Fruit fly (Drosophila melanogaster) whole organism, embryonic: ENCODE data around the gene Galphai.

ENCODE experiments used
- Atf3 ChIP-seq: fragments of 200-800 bp; sonication (Bioruptor generic); optimal IDR thresholded peaks from 3 replicates; lab custom pipeline; 2016; ENCODE audit warnings: missing biosample characterization, missing genetic modification characterization
- Awh ChIP-seq: fragments of 200-800 bp; sonication (Bioruptor generic); IDR thresholded peaks from 2 replicates; pipeline ENCODE4, ENCODE4 v1.3.6; 2022; ENCODE audit warnings: missing biosample characterization, missing genetic modification characterization
- B-H1 ChIP-seq: fragments of 200-800 bp; sonication (Bioruptor generic); IDR thresholded peaks from 3 replicates; pipeline ENCODE4 v1.3.6; 2022; ENCODE audit warnings: missing biosample characterization, missing genetic modification characterization
- B-H2 ChIP-seq: fragments of 200-800 bp; sonication (Bioruptor generic); optimal IDR thresholded peaks from 2 replicates; lab custom pipeline; 2018; ENCODE audit warnings: missing biosample characterization, mild to moderate bottlenecking, missing genetic modification characterization
- CG10147 ChIP-seq: fragments of 200-800 bp; sonication (Bioruptor generic); optimal IDR thresholded peaks from 2 replicates; lab custom pipeline; 2019; ENCODE audit warnings: missing biosample characterization, mild to moderate bottlenecking, missing genetic modification characterization, moderate library complexity
- CG10979 ChIP-seq: fragments of 200-800 bp; sonication (Bioruptor generic); optimal IDR thresholded peaks from 2 replicates; lab custom pipeline; 2018; ENCODE audit warnings: missing biosample characterization, mild to moderate bottlenecking, missing genetic modification characterization, moderate library complexity
- CG11085 ChIP-seq: fragments of 200-800 bp; sonication (Bioruptor generic); IDR thresholded peaks from 2 replicates; pipeline ENCODE4 v1.3.6; 2022; ENCODE audit warnings: missing biosample characterization, missing genetic modification characterization
- CG11456 ChIP-seq: fragments of 200-800 bp; sonication (Bioruptor generic); IDR thresholded peaks from 3 replicates; pipeline ENCODE4 v1.3.6; 2022; ENCODE audit warnings: missing biosample characterization, missing genetic modification characterization
- CG12071 ChIP-seq: fragments of 200-800 bp; sonication (Bioruptor generic); optimal IDR thresholded peaks from 3 replicates; lab custom pipeline; 2018; ENCODE audit warnings: missing biosample characterization, mild to moderate bottlenecking, missing genetic modification characterization
- CG13123 ChIP-seq: fragments of 200-800 bp; sonication (Bioruptor generic); optimal IDR thresholded peaks from 2 replicates; lab custom pipeline; 2016; ENCODE audit warnings: missing biosample characterization, missing genetic modification characterization
- CG14014 ChIP-seq: fragments of 200-800 bp; sonication (Bioruptor generic); IDR thresholded peaks from 2 replicates; pipeline ENCODE4 v1.3.6; 2022; ENCODE audit warnings: missing biosample characterization, missing genetic modification characterization
- CG18262 ChIP-seq: fragments of 200-800 bp; optimal IDR thresholded peaks from 3 replicates; lab custom pipeline; 2019; ENCODE audit warnings: missing biosample characterization, mild to moderate bottlenecking, missing genetic modification characterization, moderate library complexity
- CG2116 ChIP-seq: fragments of 200-800 bp; sonication (Bioruptor generic); optimal IDR thresholded peaks from 3 replicates; lab custom pipeline; 2018; ENCODE audit warnings: missing biosample characterization, mild to moderate bottlenecking, missing genetic modification characterization
- CG30431 ChIP-seq: fragments of 200-800 bp; sonication (Bioruptor generic); optimal IDR thresholded peaks from 2 replicates; lab custom pipeline; 2017; ENCODE audit warnings: missing biosample characterization, missing genetic modification characterization
- CG32532 ChIP-seq: fragments of 200-800 bp; sonication (Bioruptor generic); IDR thresholded peaks from 2 replicates; pipeline ENCODE4 v1.3.6; 2022; ENCODE audit warnings: missing biosample characterization, missing genetic modification characterization
- CG5953 ChIP-seq: fragments of 200-800 bp; sonication (Bioruptor generic); IDR thresholded peaks from 2 replicates; pipeline ENCODE4 v1.3.6; 2022; ENCODE audit warnings: missing biosample characterization, missing genetic modification characterization
- CG6175 ChIP-seq: fragments of 200-800 bp; sonication (Bioruptor generic); IDR thresholded peaks from 3 replicates; pipeline ENCODE4 v1.3.6; 2022; ENCODE audit warnings: missing biosample characterization, missing genetic modification characterization
- CG6272 ChIP-seq: fragments of 200-800 bp; sonication (Bioruptor generic); IDR thresholded peaks from 2 replicates; pipeline ENCODE4 v1.3.6; 2022; ENCODE audit warnings: missing biosample characterization, missing genetic modification characterization
- CG7372 ChIP-seq: fragments of 200-800 bp; sonication (Bioruptor generic); IDR thresholded peaks from 2 replicates; pipeline ENCODE4 v1.3.6; 2022; ENCODE audit warnings: missing biosample characterization, missing genetic modification characterization
- CG7556 ChIP-seq: fragments of 200-800 bp; sonication (Bioruptor generic); optimal IDR thresholded peaks from 2 replicates; lab custom pipeline; 2017; ENCODE audit warnings: missing biosample characterization, mild to moderate bottlenecking, missing genetic modification characterization
- CG7839 ChIP-seq: fragments of 200-800 bp; sonication (Bioruptor generic); optimal IDR thresholded peaks from 3 replicates; lab custom pipeline; 2018; ENCODE audit warnings: missing biosample characterization, mild to moderate bottlenecking, missing genetic modification characterization, moderate library complexity
- CG9215 ChIP-seq: fragments of 200-800 bp; sonication (Bioruptor generic); IDR thresholded peaks from 2 replicates; pipeline ENCODE4 v1.3.6; 2022; ENCODE audit warnings: missing biosample characterization, missing genetic modification characterization
- CG9727 ChIP-seq: fragments of 200-800 bp; sonication (Bioruptor generic); optimal IDR thresholded peaks from 3 replicates; lab custom pipeline; 2017; ENCODE audit warnings: missing biosample characterization, mild to moderate bottlenecking, missing genetic modification characterization
- Doc3 ChIP-seq: fragments of 200-800 bp; sonication (Bioruptor generic); IDR thresholded peaks from 3 replicates; pipeline ENCODE4 v1.3.6; 2022; ENCODE audit warnings: missing biosample characterization, missing genetic modification characterization; ENCODE audit not compliant: partially characterized antibody
- ERR ChIP-seq: fragments of 200-800 bp; sonication (Bioruptor generic); optimal IDR thresholded peaks from 2 replicates; lab custom pipeline; 2016; ENCODE audit warnings: missing biosample characterization, missing genetic modification characterization
- Hmx ChIP-seq: fragments of 200-800 bp; sonication (Bioruptor generic); optimal IDR thresholded peaks from 2 replicates; lab custom pipeline; 2016; ENCODE audit warnings: missing biosample characterization, missing genetic modification characterization
- Med ChIP-seq: fragments of 200-800 bp; sonication (Bioruptor generic); peaks from one replicate; lab custom pipeline; 2016; ENCODE audit warnings: missing biosample characterization, missing genetic modification characterization, mild to moderate bottlenecking, inconsistent platforms, moderate library complexity
- Mrtf ChIP-seq: fragments of 200-800 bp; sonication (Bioruptor generic); IDR thresholded peaks from 3 replicates; pipeline ENCODE4 v1.3.6; 2022; ENCODE audit warnings: missing biosample characterization, missing genetic modification characterization
- Optix ChIP-seq: fragments of 200-800 bp; sonication (Bioruptor generic); IDR thresholded peaks from 3 replicates; pipeline ENCODE4 v1.3.6; 2022; ENCODE audit warnings: missing biosample characterization, missing genetic modification characterization
- Tbp ChIP-seq: fragments of >200 bp; optimal IDR thresholded peaks from 2 replicates; lab custom pipeline; 2018; ENCODE audit warnings: missing biosample characterization, missing genetic modification characterization
- ase ChIP-seq: fragments of 200-800 bp; sonication (Bioruptor generic); IDR thresholded peaks from 3 replicates; pipeline ENCODE4 v1.3.6; 2022; ENCODE audit warnings: missing biosample characterization, missing genetic modification characterization
- az2 ChIP-seq: fragments of 200-800 bp; sonication (Bioruptor generic); optimal IDR thresholded peaks from 3 replicates; lab custom pipeline; 2016; ENCODE audit warnings: missing biosample characterization, missing genetic modification characterization
- bbx ChIP-seq: fragments of 200-800 bp; sonication (Bioruptor generic); IDR thresholded peaks from 2 replicates; pipeline ENCODE4 v1.3.6; 2022; ENCODE audit warnings: missing biosample characterization, missing genetic modification characterization; ENCODE audit not compliant: partially characterized antibody
- dati ChIP-seq: fragments of 200-800 bp; sonication (Bioruptor generic); IDR thresholded peaks from 2 replicates; pipeline ENCODE4 v1.3.6; 2022; ENCODE audit warnings: missing biosample characterization, missing genetic modification characterization
- dimm ChIP-seq: fragments of 200-800 bp; sonication (Bioruptor generic); IDR thresholded peaks from 2 replicates; pipeline ENCODE4 v1.3.6; 2022; ENCODE audit warnings: missing biosample characterization, missing genetic modification characterization
- fru ChIP-seq: fragments of >200 bp; optimal IDR thresholded peaks from 2 replicates; lab custom pipeline; 2017
- fu2 ChIP-seq: fragments of 200-800 bp; sonication (Bioruptor generic); optimal IDR thresholded peaks from 2 replicates; lab custom pipeline; 2016; ENCODE audit warnings: missing biosample characterization, missing genetic modification characterization
- gce ChIP-seq: fragments of 200-800 bp; sonication (Bioruptor generic); IDR thresholded peaks from 3 replicates; pipeline ENCODE4 v1.3.6; 2022; ENCODE audit warnings: missing biosample characterization, missing genetic modification characterization
- grn ChIP-seq: fragments of 200-800 bp; sonication (Bioruptor generic); optimal IDR thresholded peaks from 3 replicates; lab custom pipeline; 2017; ENCODE audit warnings: missing biosample characterization, missing genetic modification characterization
- inv ChIP-seq: fragments of 200-800 bp; sonication (Bioruptor generic); IDR thresholded peaks from 2 replicates; pipeline ENCODE4 v1.3.6; 2022; ENCODE audit warnings: missing biosample characterization, missing genetic modification characterization; ENCODE audit not compliant: partially characterized antibody
- kay ChIP-seq: fragments of 200-800 bp; sonication (Bioruptor generic); optimal IDR thresholded peaks from 2 replicates; lab custom pipeline; 2016; ENCODE audit warnings: missing biosample characterization, missing genetic modification characterization
- ken ChIP-seq: fragments of 200-800 bp; sonication (Bioruptor generic); IDR thresholded peaks from 3 replicates; pipeline ENCODE4 v1.3.6; 2022; ENCODE audit warnings: missing biosample characterization, missing genetic modification characterization
- kni ChIP-seq: fragments of 200-800 bp; sonication (Bioruptor generic); optimal IDR thresholded peaks from 3 replicates; lab custom pipeline; 2017; ENCODE audit warnings: mild to moderate bottlenecking, missing biosample characterization, missing genetic modification reagents, missing genetic modification characterization
- knrl ChIP-seq: fragments of 200-800 bp; sonication (Bioruptor generic); IDR thresholded peaks from 3 replicates; pipeline ENCODE4 v1.3.6; 2022; ENCODE audit warnings: missing biosample characterization, missing genetic modification characterization; ENCODE audit not compliant: partially characterized antibody
- lilli ChIP-seq: fragments of 200-800 bp; sonication (Bioruptor generic); optimal IDR thresholded peaks from 3 replicates; lab custom pipeline; 2016; ENCODE audit warnings: missing biosample characterization, missing genetic modification characterization
- lola ChIP-seq, 3 experiments: fragments of >200 bp in 2 of 3; fragments of 200-800 bp in 1 of 3; sonication (Bioruptor generic) in 1 of 3; optimal IDR thresholded peaks; 2 replicates each; lab custom pipeline; 2017 to 2019; ENCODE audit warnings: missing biosample characterization in 3 of 3, missing genetic modification characterization in 3 of 3, mild to moderate bottlenecking in 1 of 3, moderate library complexity in 1 of 3
- peb ChIP-seq: fragments of 200-800 bp; sonication (Bioruptor generic); IDR thresholded peaks from 2 replicates; pipeline ENCODE4 v1.3.6; 2022; ENCODE audit warnings: missing biosample characterization, missing genetic modification characterization
- phol ChIP-seq: fragments of 200-800 bp; sonication (Bioruptor generic); optimal IDR thresholded peaks from 3 replicates; lab custom pipeline; 2018; ENCODE audit warnings: missing biosample characterization, mild to moderate bottlenecking, missing genetic modification characterization, moderate library complexity
- pum ChIP-seq: fragments of 200-800 bp; sonication (Bioruptor generic); optimal IDR thresholded peaks from 2 replicates; lab custom pipeline; 2016; ENCODE audit warnings: missing biosample characterization, missing genetic modification characterization
- ranshi ChIP-seq: fragments of 200-800 bp; sonication (Bioruptor generic); IDR thresholded peaks from 2 replicates; pipeline ENCODE4 v1.3.6; 2022; ENCODE audit warnings: missing biosample characterization, missing genetic modification characterization
- scrt ChIP-seq: fragments of 200-800 bp; sonication (Bioruptor generic); optimal IDR thresholded peaks from 2 replicates; lab custom pipeline; 2018; ENCODE audit warnings: missing biosample characterization, mild to moderate bottlenecking, missing genetic modification characterization, moderate library complexity
- sim ChIP-seq: fragments of 200-800 bp; sonication (Bioruptor generic); IDR thresholded peaks from 2 replicates; pipeline ENCODE4 v1.3.6; 2022; ENCODE audit warnings: missing biosample characterization, missing genetic modification characterization
- sob ChIP-seq: fragments of 200-800 bp; sonication (Bioruptor generic); IDR thresholded peaks from 2 replicates; pipeline ENCODE4 v1.3.6; 2022; ENCODE audit warnings: missing biosample characterization, missing genetic modification characterization

Galphai gene

dm6 chr3L:6981823-6982222, 2.0 kb upstream of the Galphai start (continued):
- TF ChIP-seq CG9727 (peak; percentile 87), pum (peak; percentile 14), bbx (no peak), ranshi (GFP tag; lab: Robert Waterston, UW) (no peak), knrl (GFP tag; lab: Robert Waterston, UW) (no peak), CG6175 (no peak), Atf3 (GFP tag; lab: Kevin White, UChicago) (no peak), CG5953 (GFP tag; lab: Robert Waterston, UW) (no peak), CG32532 (no peak), kay (GFP tag; lab: Kevin White, UChicago) (no peak), CG30431 (peak; percentile 62), CG7556 (GFP tag; lab: Kevin White, UChicago) (peak; percentile 60), Hmx (GFP tag; lab: Kevin White, UChicago) (no peak), B-H2 (no peak), CG2116 (GFP tag; lab: Kevin White, UChicago) (peak; percentile 5), az2 (GFP tag; lab: Kevin White, UChicago) (peak; percentile 51), ken (GFP tag; lab: Robert Waterston, UW) (0 out of 3 replicates have a peak, but pooled peaks have one; percentile 27), Mrtf (GFP tag; lab: Robert Waterston, UW) (no peak), Awh (GFP tag; lab: Robert Waterston, UW) (no peak), scrt (GFP tag; lab: Kevin White, UChicago) (no peak), fu2 (GFP tag; lab: Kevin White, UChicago) (no peak), lilli (peak; percentile 16), Doc3 (GFP tag; lab: Robert Waterston, UW) (no peak), CG13123 (GFP tag; lab: Kevin White, UChicago) (no peak), fru (lab: Kevin White, UChicago) (no peak), phol (peak; percentile 66), CG11456 (no peak), sim (GFP tag; lab: Robert Waterston, UW) (no peak), gce (no peak), CG12071 (GFP tag; lab: Kevin White, UChicago) (no peak), kni (GFP tag; lab: Kevin White, UChicago) (no peak), Tbp (GFP tag; lab: Kevin White, UChicago) (no peak), CG6272 (no peak), grn (GFP tag; lab: Kevin White, UChicago) (no peak), CG10979 (tag; lab: Kevin White, UChicago) (peak; percentile 74), CG11085 (no peak), CG7372 (GFP tag; lab: Robert Waterston, UW) (no peak), peb (0 out of 2 replicates have a peak, but pooled peaks have one; percentile 17), ase (GFP tag; lab: Robert Waterston, UW) (no peak), dimm (GFP tag; lab: Robert Waterston, UW) (no peak), ERR (GFP tag; lab: Kevin White, UChicago) (no peak), Optix (GFP tag; lab: Robert Waterston, UW) (no peak), inv (GFP tag; lab: Robert Waterston, UW) (no peak), sob (GFP tag; lab: Robert Waterston, UW) (no peak), CG9215 (GFP tag; lab: Robert Waterston, UW) (no peak), CG7839 (tag; lab: Kevin White, UChicago) (peak; percentile 65), CG18262 (tag; lab: Kevin White, UChicago) (peak; percentile 79), lola (GFP tag; optimal IDR thresholded peaks at IDR 0.05; lab: Kevin White, UChicago) (peak in 1 of 3 experiments; percentile 83), CG10147 (GFP tag; lab: Kevin White, UChicago) (no peak), Med (GFP tag; lab: Kevin White, UChicago) (peak; percentile 63), B-H1 (no peak), dati (GFP tag; lab: Robert Waterston, UW) (no peak), CG14014 (no peak)
